Worm (Caenorhabditis elegans): Measurements from ENCODE around the gene tag-115.

DNA sequence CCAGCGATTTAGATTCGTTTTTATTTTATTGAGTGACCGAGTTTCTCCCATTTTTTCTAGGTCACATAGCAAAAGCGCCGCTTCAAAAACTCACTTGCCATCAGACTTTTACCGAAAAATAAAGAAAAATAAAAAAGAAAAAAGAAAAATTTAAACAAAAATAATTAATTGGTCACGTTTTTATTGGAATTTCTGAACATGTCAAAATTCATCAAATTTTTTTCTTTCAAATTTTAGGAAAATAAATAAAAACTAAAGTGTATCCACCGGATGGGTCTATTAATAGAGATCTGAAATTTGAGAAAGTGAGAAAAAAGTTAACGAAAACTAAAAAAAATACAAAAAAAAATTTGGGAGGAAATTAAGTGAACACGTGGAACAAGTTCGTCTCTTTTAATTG is 29.6 kb downstream of the tag-115 start, which contains the start of gene C48D1.9:
- TF ChIP-seq unc-62 (GFP tag; optimal IDR thresholded peaks at IDR 0.05), result no peak
- no peak for TF ChIP-seq ceh-100 (GFP tag; IDR thresholded peaks at IDR 0.05)
- no peak for TF ChIP-seq sdz-38 (tag; optimal IDR thresholded peaks at IDR 0.05)
- no peak for TF ChIP-seq dox-1 (GFP tag; IDR thresholded peaks at IDR 0.05)
- no peak for TF ChIP-seq Y95B8A.8 (GFP tag; IDR thresholded peaks at IDR 0.05)
- no peak for TF ChIP-seq athp-1 (tag; optimal IDR thresholded peaks at IDR 0.05)
- TF ChIP-seq him-1 (tag; optimal IDR thresholded peaks at IDR 0.05), result no peak

Measured in whole organism, young adult.